Fruit fly (Drosophila melanogaster) whole organism, embryonic: ENCODE measurements around the gene CG6295.

Experiments
- CG10959 ChIP-seq: fragments of 200-800 bp; sonication (Bioruptor generic); IDR thresholded peaks from 2 replicates; pipeline ENCODE4 v1.3.6; 2022; ENCODE audit warnings: missing biosample characterization, missing genetic modification characterization
- CG11456 ChIP-seq: fragments of 200-800 bp; sonication (Bioruptor generic); IDR thresholded peaks from 3 replicates; pipeline ENCODE4 v1.3.6; 2022; ENCODE audit warnings: missing biosample characterization, missing genetic modification characterization
- CG11695 ChIP-seq: fragments of 200-800 bp; sonication (Bioruptor generic); IDR thresholded peaks from 3 replicates; pipeline ENCODE4 v1.3.6; 2022; ENCODE audit warnings: missing biosample characterization, missing genetic modification characterization
- CG12744 ChIP-seq: fragments of 200-800 bp; sonication (Bioruptor generic); optimal IDR thresholded peaks from 2 replicates; lab custom pipeline; 2016; ENCODE audit warnings: missing biosample characterization, missing genetic modification characterization
- CG15601 ChIP-seq: fragments of 200-800 bp; sonication (Bioruptor generic); optimal IDR thresholded peaks from 3 replicates; lab custom pipeline; 2019; ENCODE audit warnings: missing biosample characterization, mild to moderate bottlenecking, missing genetic modification characterization, moderate library complexity
- CG16779 ChIP-seq: fragments of 200-800 bp; sonication (Bioruptor generic); IDR thresholded peaks from 2 replicates; pipeline ENCODE4 v1.3.6; 2022; ENCODE audit warnings: missing biosample characterization, missing genetic modification characterization
- CG2199 ChIP-seq: fragments of 200-800 bp; sonication (Bioruptor generic); IDR thresholded peaks from 3 replicates; pipeline ENCODE4 v1.3.6; 2022; ENCODE audit warnings: missing biosample characterization, missing genetic modification characterization
- CG32532 ChIP-seq: fragments of 200-800 bp; sonication (Bioruptor generic); IDR thresholded peaks from 2 replicates; pipeline ENCODE4 v1.3.6; 2022; ENCODE audit warnings: missing biosample characterization, missing genetic modification characterization
- CG4404 ChIP-seq: fragments of 200-800 bp; sonication (Bioruptor generic); IDR thresholded peaks from 2 replicates; pipeline ENCODE4 v1.3.6; 2022; ENCODE audit warnings: missing biosample characterization, missing genetic modification characterization
- CG4730 ChIP-seq: fragments of 200-800 bp; sonication (Bioruptor generic); IDR thresholded peaks from 2 replicates; pipeline ENCODE4 v1.3.6; 2022; ENCODE audit warnings: missing biosample characterization, missing genetic modification characterization
- CG6791 ChIP-seq: fragments of 200-800 bp; sonication (Bioruptor generic); IDR thresholded peaks from 3 replicates; pipeline ENCODE4 v1.3.6; 2022; ENCODE audit warnings: missing biosample characterization, missing genetic modification characterization; ENCODE audit not compliant: partially characterized antibody
- CG7372 ChIP-seq: fragments of 200-800 bp; sonication (Bioruptor generic); IDR thresholded peaks from 2 replicates; pipeline ENCODE4 v1.3.6; 2022; ENCODE audit warnings: missing biosample characterization, missing genetic modification characterization
- CG8924 ChIP-seq: fragments of 200-800 bp; optimal IDR thresholded peaks from 3 replicates; lab custom pipeline; 2019; ENCODE audit warnings: missing biosample characterization, mild to moderate bottlenecking, missing genetic modification characterization, moderate library complexity
- CG9215 ChIP-seq: fragments of 200-800 bp; sonication (Bioruptor generic); IDR thresholded peaks from 2 replicates; pipeline ENCODE4 v1.3.6; 2022; ENCODE audit warnings: missing biosample characterization, missing genetic modification characterization
- Camta ChIP-seq: fragments of 200-800 bp; sonication (Bioruptor generic); optimal IDR thresholded peaks from 2 replicates; lab custom pipeline; 2016; ENCODE audit warnings: missing biosample characterization, missing genetic modification characterization
- Fer3 ChIP-seq: fragments of 200-800 bp; sonication (Bioruptor generic); optimal IDR thresholded peaks from 2 replicates; lab custom pipeline; 2018; ENCODE audit warnings: missing biosample characterization, mild to moderate bottlenecking, missing genetic modification characterization, moderate library complexity
- H2.0 ChIP-seq: fragments of 200-800 bp; sonication (Bioruptor generic); IDR thresholded peaks from 2 replicates; pipeline ENCODE4 v1.3.6; 2022; ENCODE audit warnings: missing biosample characterization, missing genetic modification characterization
- HLH54F ChIP-seq: fragments of 200-800 bp; sonication (Bioruptor generic); optimal IDR thresholded peaks from 3 replicates; lab custom pipeline; 2016; ENCODE audit warnings: missing biosample characterization, missing genetic modification characterization
- Hand ChIP-seq: fragments of 200-800 bp; sonication (Bioruptor generic); optimal IDR thresholded peaks from 2 replicates; lab custom pipeline; 2017; ENCODE audit warnings: mild to moderate bottlenecking, missing biosample characterization, missing genetic modification reagents, missing genetic modification characterization
- Hey ChIP-seq: fragments of 200-800 bp; sonication (Bioruptor generic); optimal IDR thresholded peaks from 3 replicates; lab custom pipeline; 2018; ENCODE audit warnings: missing biosample characterization, mild to moderate bottlenecking, missing genetic modification characterization
- Hr39 ChIP-seq: fragments of >200 bp; optimal IDR thresholded peaks from 2 replicates; lab custom pipeline; 2017
- MBD-R2 ChIP-seq: fragments of 200-800 bp; sonication (Bioruptor generic); IDR thresholded peaks from 2 replicates; pipeline ENCODE4 v1.3.6; 2022; ENCODE audit warnings: missing biosample characterization, missing genetic modification characterization
- Myb ChIP-seq: fragments of 200-800 bp; sonication (Bioruptor generic); optimal IDR thresholded peaks from 2 replicates; lab custom pipeline; 2016; ENCODE audit warnings: missing biosample characterization, missing genetic modification characterization
- Nf-YA ChIP-seq: fragments of 200-800 bp; sonication (Bioruptor generic); IDR thresholded peaks from 2 replicates; pipeline ENCODE4 v1.3.6; 2022; ENCODE audit warnings: missing biosample characterization, missing genetic modification characterization
- Sry-β ChIP-seq: fragments of 200-800 bp; sonication (Bioruptor generic); optimal IDR thresholded peaks from 2 replicates; lab custom pipeline; 2018; ENCODE audit warnings: missing biosample characterization, mild to moderate bottlenecking, missing genetic modification characterization, moderate library complexity
- Taf1 ChIP-seq: fragments of 200-800 bp; sonication (Bioruptor generic); IDR thresholded peaks from 2 replicates; pipeline ENCODE4 v1.3.6; 2022; ENCODE audit warnings: missing biosample characterization, missing genetic modification characterization
- Trl ChIP-seq, 3 experiments: fragments of >200 bp in 2 of 3; fragments of 200-800 bp in 1 of 3; sonication (Bioruptor generic) in 1 of 3; optimal IDR thresholded peaks; 2 replicates in 1 of 3; 3 replicates in 2 of 3; lab custom pipeline; 2016 to 2017; ENCODE audit warnings: missing biosample characterization in 1 of 3, missing genetic modification characterization in 1 of 3
- ab ChIP-seq: fragments of 200-800 bp; sonication (Bioruptor generic); optimal IDR thresholded peaks from 2 replicates; lab custom pipeline; 2016; ENCODE audit warnings: missing biosample characterization, missing genetic modification characterization
- aop ChIP-seq: fragments of 200-800 bp; sonication (Bioruptor generic); IDR thresholded peaks from 2 replicates; pipeline ENCODE4 v1.3.6; 2022; ENCODE audit warnings: missing biosample characterization, missing genetic modification characterization
- bigmax ChIP-seq: fragments of 200-800 bp; sonication (Bioruptor generic); optimal IDR thresholded peaks from 2 replicates; lab custom pipeline; 2018; ENCODE audit warnings: missing biosample characterization, mild to moderate bottlenecking, missing genetic modification characterization
- chif ChIP-seq, 2 experiments: fragments of 200-800 bp; sonication (Bioruptor generic); optimal IDR thresholded peaks; 3 replicates each; lab custom pipeline; 2016; ENCODE audit warnings: missing biosample characterization in 2 of 2, missing genetic modification characterization in 2 of 2
- dati ChIP-seq: fragments of 200-800 bp; sonication (Bioruptor generic); IDR thresholded peaks from 2 replicates; pipeline ENCODE4 v1.3.6; 2022; ENCODE audit warnings: missing biosample characterization, missing genetic modification characterization
- ewg ChIP-seq: fragments of 200-800 bp; sonication (Bioruptor generic); optimal IDR thresholded peaks from 3 replicates; lab custom pipeline; 2017; ENCODE audit warnings: mild to moderate bottlenecking, missing biosample characterization, missing genetic modification reagents, missing genetic modification characterization
- fd64A ChIP-seq: fragments of 200-800 bp; sonication (Bioruptor generic); optimal IDR thresholded peaks from 3 replicates; lab custom pipeline; 2018; ENCODE audit warnings: missing biosample characterization, mild to moderate bottlenecking, missing genetic modification characterization
- fd96Cb ChIP-seq: fragments of 200-800 bp; sonication (Bioruptor generic); optimal IDR thresholded peaks from 2 replicates; lab custom pipeline; 2018; ENCODE audit warnings: missing biosample characterization, mild to moderate bottlenecking, missing genetic modification characterization, moderate library complexity
- ftz-f1 ChIP-seq: fragments of 200-800 bp; sonication (Bioruptor generic); optimal IDR thresholded peaks from 2 replicates; lab custom pipeline; 2016; ENCODE audit warnings: missing biosample characterization, missing genetic modification characterization
- ind ChIP-seq: fragments of 200-800 bp; sonication (Bioruptor generic); optimal IDR thresholded peaks from 3 replicates; lab custom pipeline; 2016; ENCODE audit warnings: missing biosample characterization, missing genetic modification characterization
- jigr1 ChIP-seq: fragments of 200-800 bp; sonication (Bioruptor generic); IDR thresholded peaks from 3 replicates; pipeline ENCODE4 v1.3.6; 2022; ENCODE audit warnings: missing biosample characterization, missing genetic modification characterization
- kni ChIP-seq: fragments of 200-800 bp; sonication (Bioruptor generic); optimal IDR thresholded peaks from 3 replicates; lab custom pipeline; 2017; ENCODE audit warnings: mild to moderate bottlenecking, missing biosample characterization, missing genetic modification reagents, missing genetic modification characterization
- mld ChIP-seq: fragments of 200-800 bp; sonication (Bioruptor generic); IDR thresholded peaks from 3 replicates; pipeline ENCODE4 v1.3.6; 2022; ENCODE audit warnings: missing biosample characterization, missing genetic modification characterization; ENCODE audit not compliant: partially characterized antibody
- nmo ChIP-seq: fragments of 200-800 bp; sonication (Bioruptor generic); optimal IDR thresholded peaks from 2 replicates; lab custom pipeline; 2018; ENCODE audit warnings: missing biosample characterization, mild to moderate bottlenecking, missing genetic modification characterization, moderate library complexity
- otp ChIP-seq: fragments of 200-800 bp; sonication (Bioruptor generic); IDR thresholded peaks from 3 replicates; pipeline ENCODE4, ENCODE4 v1.3.6; 2022; ENCODE audit warnings: missing biosample characterization, missing genetic modification characterization
- pita ChIP-seq: fragments of 200-800 bp; sonication (Bioruptor generic); optimal IDR thresholded peaks from 2 replicates; lab custom pipeline; 2017; ENCODE audit warnings: missing biosample characterization, mild to moderate bottlenecking, missing genetic modification characterization
- sens ChIP-seq: fragments of 200-800 bp; sonication (Bioruptor generic); peaks from one replicate; lab custom pipeline; 2016; ENCODE audit warnings: missing biosample characterization, missing genetic modification characterization
- sna ChIP-seq: fragments of 200-800 bp; sonication (Bioruptor generic); IDR thresholded peaks from 2 replicates; pipeline ENCODE4 v1.3.6; 2022; ENCODE audit warnings: missing biosample characterization, missing genetic modification characterization; ENCODE audit not compliant: partially characterized antibody
- stwl ChIP-seq: fragments of 200-800 bp; sonication (Bioruptor generic); optimal IDR thresholded peaks from 3 replicates; lab custom pipeline; 2018; ENCODE audit warnings: missing biosample characterization, mild to moderate bottlenecking, missing genetic modification characterization, moderate library complexity
- toy ChIP-seq: fragments of 200-800 bp; sonication (Bioruptor generic); IDR thresholded peaks from 2 replicates; pipeline ENCODE4 v1.3.6; 2022; ENCODE audit warnings: missing biosample characterization, missing genetic modification characterization
- trem ChIP-seq: fragments of 200-800 bp; optimal IDR thresholded peaks from 3 replicates; lab custom pipeline; 2019; ENCODE audit warnings: missing biosample characterization, mild to moderate bottlenecking, missing genetic modification characterization, moderate library complexity
- tx ChIP-seq: fragments of 200-800 bp; sonication (Bioruptor generic); optimal IDR thresholded peaks from 2 replicates; lab custom pipeline; 2016; ENCODE audit warnings: missing biosample characterization, missing genetic modification characterization
- vfl ChIP-seq: fragments of 200-800 bp; sonication (Bioruptor generic); optimal IDR thresholded peaks from 2 replicates; lab custom pipeline; 2016; ENCODE audit warnings: missing biosample characterization, missing genetic modification characterization
- zf30C ChIP-seq: fragments of 200-800 bp; sonication (Bioruptor generic); optimal IDR thresholded peaks from 3 replicates; lab custom pipeline; 2018; ENCODE audit warnings: missing biosample characterization, mild to moderate bottlenecking, missing genetic modification characterization

CG6295 gene

DNA sequence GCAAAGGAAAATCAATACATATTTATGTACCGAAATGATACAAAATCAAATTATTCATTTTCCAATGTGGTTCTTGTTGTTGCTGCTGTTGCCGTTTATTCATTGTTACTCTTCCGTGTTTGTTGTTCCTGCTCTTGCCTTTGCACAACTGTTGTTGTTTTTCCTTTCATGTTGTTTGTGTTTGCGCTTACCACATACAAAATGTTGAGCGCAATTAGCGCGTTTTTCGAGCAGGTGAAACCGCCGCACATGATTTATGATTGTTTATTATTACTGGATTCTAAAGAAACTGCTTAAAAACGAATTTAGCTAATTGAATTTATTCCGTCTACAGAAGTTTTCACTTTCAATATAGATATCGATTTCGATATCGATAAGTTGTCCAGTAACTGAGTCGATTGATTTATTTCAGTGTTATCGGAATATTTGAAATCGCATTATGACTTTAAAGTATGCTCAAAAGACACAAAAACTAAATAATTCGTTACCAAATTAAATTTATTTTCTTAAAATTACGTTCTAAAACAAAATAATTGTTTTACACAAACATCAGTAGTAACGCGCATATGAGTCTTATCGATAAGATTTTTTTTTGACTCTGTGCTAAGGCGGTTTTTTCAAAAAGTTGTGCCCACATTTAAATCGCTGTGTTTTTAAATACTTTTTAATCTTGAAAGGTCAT is 42.3 kb downstream of the CG6295 start, which contains the start of gene Tsp97E (continued):
- TF ChIP-seq sna (GFP tag; lab: Robert Waterston, UW) = peak; percentile 88
- TF ChIP-seq Camta (GFP tag; lab: Kevin White, UChicago) = no peak
- TF ChIP-seq CG7372 = no peak
- peak; percentile 45 for TF ChIP-seq nmo (GFP tag; lab: Kevin White, UChicago)
- TF ChIP-seq Trl (optimal IDR thresholded peaks at IDR 0.05; lab: Kevin White, UChicago) = no peak
- TF ChIP-seq Trl (GFP tag; optimal IDR thresholded peaks at IDR 0.05; lab: Kevin White, UChicago) = no peak
- no peak for TF ChIP-seq ab
- no peak for TF ChIP-seq ind (GFP tag; lab: Kevin White, UChicago)
- no peak for TF ChIP-seq CG10959 (GFP tag; lab: Robert Waterston, UW)
- no peak for TF ChIP-seq CG4730 (GFP tag; lab: Robert Waterston, UW)
- no peak for TF ChIP-seq CG11456 (GFP tag; lab: Robert Waterston, UW)
- no peak for TF ChIP-seq Sry-β (GFP tag; lab: Kevin White, UChicago)
- peak; percentile 67 for TF ChIP-seq sens (GFP tag; lab: Kevin White, UChicago)
- no peak for TF ChIP-seq ewg (GFP tag; lab: Kevin White, UChicago)
- TF ChIP-seq mld (GFP tag; lab: Robert Waterston, UW) = peak; percentile 67; the same call in 2 of the 3 replicates
- no peak for TF ChIP-seq CG4404 (GFP tag; lab: Robert Waterston, UW)
- TF ChIP-seq Myb (GFP tag; lab: Kevin White, UChicago) = peak; percentile 23
- no peak for TF ChIP-seq CG9215 (GFP tag; lab: Robert Waterston, UW)
- no peak for TF ChIP-seq bigmax (GFP tag; lab: Kevin White, UChicago)
- TF ChIP-seq dati = no peak
- TF ChIP-seq chif (GFP tag; optimal IDR thresholded peaks at IDR 0.05; lab: Kevin White, UChicago) = no peak
- no peak for TF ChIP-seq fd96Cb (tag; lab: Kevin White, UChicago)
- TF ChIP-seq Hand (GFP tag; lab: Kevin White, UChicago) = no peak
- TF ChIP-seq fd64A (GFP tag; lab: Kevin White, UChicago) = no peak
- TF ChIP-seq Fer3 (tag; lab: Kevin White, UChicago) = no peak
- no peak for TF ChIP-seq Nf-YA (GFP tag; lab: Robert Waterston, UW)
- peak; percentile 13 for TF ChIP-seq CG8924 (tag; lab: Kevin White, UChicago)
- TF ChIP-seq otp = no peak
- TF ChIP-seq stwl (tag; lab: Kevin White, UChicago) = peak; percentile 70
- no peak for TF ChIP-seq CG12744 (GFP tag; lab: Kevin White, UChicago)
- TF ChIP-seq trem (tag; lab: Kevin White, UChicago) = peak; percentile 64
- TF ChIP-seq CG6791 (GFP tag; lab: Robert Waterston, UW) = peak; percentile 77
- TF ChIP-seq CG11695 = no peak
- TF ChIP-seq MBD-R2 = peak; percentile 12; the same call in 1 of the 2 replicates
- TF ChIP-seq ftz-f1 (GFP tag; lab: Kevin White, UChicago) = no peak
- no peak for TF ChIP-seq Hr39 (lab: Kevin White, UChicago)
- no peak for TF ChIP-seq CG16779 (GFP tag; lab: Robert Waterston, UW)
- no peak for TF ChIP-seq toy (GFP tag; lab: Robert Waterston, UW)
- TF ChIP-seq Taf1 (GFP tag; lab: Robert Waterston, UW) = no peak
- no peak for TF ChIP-seq aop (GFP tag; lab: Robert Waterston, UW)
- TF ChIP-seq vfl (GFP tag; lab: Kevin White, UChicago) = no peak
- TF ChIP-seq CG2199 (GFP tag; lab: Robert Waterston, UW) = no peak
- no peak for TF ChIP-seq Hey (tag; lab: Kevin White, UChicago)
- no peak for TF ChIP-seq HLH54F (GFP tag; lab: Kevin White, UChicago)
- no peak for TF ChIP-seq H2.0
- no peak for TF ChIP-seq pita
- no peak for TF ChIP-seq zf30C (GFP tag; lab: Kevin White, UChicago)
- TF ChIP-seq jigr1 (GFP tag; lab: Robert Waterston, UW) = no peak
- no peak for TF ChIP-seq tx (GFP tag; lab: Kevin White, UChicago)
- TF ChIP-seq kni (GFP tag; lab: Kevin White, UChicago) = no peak
- TF ChIP-seq CG15601 (tag; lab: Kevin White, UChicago) = peak; percentile 32
- no peak for TF ChIP-seq CG32532 (GFP tag; lab: Robert Waterston, UW)
